Fruit fly (Drosophila melanogaster) whole organism, prepupa: ENCODE data around the gene CG2604.

Experiments
- Blimp-1 ChIP-seq: fragments of 200-800 bp; sonication (Bioruptor generic); optimal IDR thresholded peaks from 3 replicates; lab custom pipeline; 2017; ENCODE audit warnings: missing biosample characterization, missing genetic modification characterization, mild to moderate bottlenecking, moderate library complexity, missing genetic modification reagents
- CG10631 ChIP-seq: fragments of 200-800 bp; sonication (Bioruptor generic); optimal IDR thresholded peaks from 2 replicates; lab custom pipeline; 2016; ENCODE audit warnings: missing biosample characterization, missing genetic modification characterization
- CG10669 ChIP-seq: fragments of 200-800 bp; sonication (Bioruptor generic); optimal IDR thresholded peaks from 3 replicates; lab custom pipeline; 2018; ENCODE audit warnings: missing biosample characterization, mild to moderate bottlenecking, missing genetic modification characterization, moderate library complexity
- CG11294 ChIP-seq: fragments of 200-800 bp; sonication (Bioruptor generic); IDR thresholded peaks from 2 replicates; pipeline ENCODE4 v1.3.6; 2022; ENCODE audit warnings: missing biosample characterization, missing genetic modification characterization
- CG11762 ChIP-seq: fragments of 200-800 bp; sonication (Bioruptor generic); optimal IDR thresholded peaks from 3 replicates; lab custom pipeline; 2016; ENCODE audit warnings: missing biosample characterization, missing genetic modification characterization; ENCODE audit not compliant: insufficient read depth
- CG11902 ChIP-seq: fragments of 200-800 bp; sonication (Bioruptor generic); optimal IDR thresholded peaks from 3 replicates; lab custom pipeline; 2016; ENCODE audit warnings: missing biosample characterization, missing genetic modification characterization
- CG15336 ChIP-seq: fragments of 200-800 bp; sonication (Bioruptor generic); IDR thresholded peaks from 2 replicates; pipeline ENCODE4 v1.3.6; 2022; ENCODE audit warnings: missing biosample characterization, missing genetic modification characterization
- CG1621 ChIP-seq: fragments of 200-800 bp; sonication (Bioruptor generic); optimal IDR thresholded peaks from 3 replicates; lab custom pipeline; 2018; ENCODE audit warnings: missing biosample characterization, mild to moderate bottlenecking, missing genetic modification characterization
- CG16779 ChIP-seq: fragments of 200-800 bp; sonication (Bioruptor generic); optimal IDR thresholded peaks from 3 replicates; lab custom pipeline; 2017; ENCODE audit warnings: missing biosample characterization, mild to moderate bottlenecking, missing genetic modification characterization
- CG3032 ChIP-seq: fragments of 200-800 bp; optimal IDR thresholded peaks from 2 replicates; lab custom pipeline; 2019; ENCODE audit warnings: missing biosample characterization, mild to moderate bottlenecking, missing genetic modification characterization, moderate library complexity
- CG31627 ChIP-seq: fragments of 200-800 bp; sonication (Bioruptor generic); optimal IDR thresholded peaks from 3 replicates; lab custom pipeline; 2016; ENCODE audit warnings: missing biosample characterization, missing genetic modification characterization
- CG34406 ChIP-seq: fragments of 200-800 bp; sonication (Bioruptor generic); optimal IDR thresholded peaks from 3 replicates; lab custom pipeline; 2016; ENCODE audit warnings: missing biosample characterization, missing genetic modification characterization
- CG4318 ChIP-seq: fragments of 200-800 bp; sonication (Bioruptor generic); optimal IDR thresholded peaks from 3 replicates; lab custom pipeline; 2017; ENCODE audit warnings: missing biosample characterization, mild to moderate bottlenecking, missing genetic modification characterization
- CG6163 ChIP-seq: fragments of 200-800 bp; sonication (Bioruptor generic); IDR thresholded peaks from 3 replicates; pipeline ENCODE4 v1.3.6; 2022; ENCODE audit warnings: missing biosample characterization, missing genetic modification characterization
- CG6276 ChIP-seq: fragments of 200-800 bp; sonication (Bioruptor generic); optimal IDR thresholded peaks from 2 replicates; lab custom pipeline; 2017; ENCODE audit warnings: missing biosample characterization, mild to moderate bottlenecking, missing genetic modification characterization
- CG6792 ChIP-seq: fragments of 200-800 bp; sonication (Bioruptor generic); optimal IDR thresholded peaks from 3 replicates; lab custom pipeline; 2016; ENCODE audit warnings: missing biosample characterization, missing genetic modification characterization
- CG6808 ChIP-seq: fragments of 200-800 bp; sonication (Bioruptor generic); optimal IDR thresholded peaks from 3 replicates; lab custom pipeline; 2017; ENCODE audit warnings: missing biosample characterization, missing genetic modification characterization, mild to moderate bottlenecking, moderate library complexity, missing genetic modification reagents
- CG6854 ChIP-seq: fragments of 200-800 bp; sonication (Bioruptor generic); optimal IDR thresholded peaks from 2 replicates; lab custom pipeline; 2017; ENCODE audit warnings: missing biosample characterization, mild to moderate bottlenecking, missing genetic modification characterization
- CG8119 ChIP-seq: fragments of 200-800 bp; sonication (Bioruptor generic); IDR thresholded peaks from 3 replicates; pipeline ENCODE4 v1.3.6; 2022; ENCODE audit warnings: missing biosample characterization, missing genetic modification characterization
- CG9139 ChIP-seq: fragments of 200-800 bp; sonication (Bioruptor generic); optimal IDR thresholded peaks from 3 replicates; lab custom pipeline; 2017; ENCODE audit warnings: missing biosample characterization, mild to moderate bottlenecking, missing genetic modification characterization
- Eip78C ChIP-seq: fragments of 200-800 bp; sonication (Bioruptor generic); peaks from one replicate; lab custom pipeline; 2016; ENCODE audit warnings: missing biosample characterization, missing genetic modification characterization
- Ets21C ChIP-seq: fragments of 200-800 bp; sonication (Bioruptor generic); optimal IDR thresholded peaks from 3 replicates; lab custom pipeline; 2016; ENCODE audit warnings: missing biosample characterization, missing genetic modification characterization
- Ets96B ChIP-seq: fragments of 200-800 bp; optimal IDR thresholded peaks from 2 replicates; lab custom pipeline; 2019; ENCODE audit warnings: missing biosample characterization, mild to moderate bottlenecking, missing genetic modification characterization, moderate library complexity
- Gug ChIP-seq: fragments of 200-800 bp; sonication (Bioruptor generic); IDR thresholded peaks from 2 replicates; pipeline ENCODE4 v1.3.6; 2022; ENCODE audit warnings: missing biosample characterization, missing genetic modification characterization
- Hr38 ChIP-seq: sonication (Bioruptor generic); optimal IDR thresholded peaks from 2 replicates; lab custom pipeline; 2016; ENCODE audit warnings: missing biosample characterization, missing genetic modification characterization
- Hr39 ChIP-seq: fragments of 200-800 bp; sonication (Bioruptor generic); optimal IDR thresholded peaks from 2 replicates; lab custom pipeline; 2016; ENCODE audit warnings: missing biosample characterization, missing genetic modification characterization
- Lpt ChIP-seq: fragments of 200-800 bp; sonication (Bioruptor generic); optimal IDR thresholded peaks from 3 replicates; lab custom pipeline; 2016; ENCODE audit warnings: missing biosample characterization, missing genetic modification characterization
- Met ChIP-seq: fragments of 200-800 bp; sonication (Bioruptor generic); optimal IDR thresholded peaks from 3 replicates; lab custom pipeline; 2016; ENCODE audit warnings: missing biosample characterization, missing genetic modification characterization
- OdsH ChIP-seq: fragments of 200-800 bp; sonication (Bioruptor generic); optimal IDR thresholded peaks from 3 replicates; lab custom pipeline; 2016; ENCODE audit warnings: missing biosample characterization, missing genetic modification characterization
- Smox ChIP-seq: fragments of 200-800 bp; sonication (Bioruptor generic); optimal IDR thresholded peaks from 3 replicates; lab custom pipeline; 2016; ENCODE audit warnings: missing biosample characterization, missing genetic modification characterization
- Sox14 ChIP-seq: fragments of 200-800 bp; sonication (Bioruptor generic); optimal IDR thresholded peaks from 3 replicates; lab custom pipeline; 2016; ENCODE audit warnings: missing biosample characterization, missing genetic modification characterization
- Sox15 ChIP-seq: fragments of 200-800 bp; sonication (Bioruptor generic); optimal IDR thresholded peaks from 3 replicates; lab custom pipeline; 2016; ENCODE audit warnings: missing biosample characterization, missing genetic modification characterization
- achi ChIP-seq: fragments of 200-800 bp; sonication (Bioruptor generic); optimal IDR thresholded peaks from 3 replicates; lab custom pipeline; 2016; ENCODE audit warnings: missing biosample characterization, missing genetic modification characterization
- dac ChIP-seq: fragments of 200-800 bp; sonication (Bioruptor generic); optimal IDR thresholded peaks from 2 replicates; lab custom pipeline; 2017; ENCODE audit warnings: missing biosample characterization, mild to moderate bottlenecking, missing genetic modification characterization
- dsx ChIP-seq: fragments of 200-800 bp; optimal IDR thresholded peaks from 3 replicates; lab custom pipeline; 2019; ENCODE audit warnings: missing biosample characterization, mild to moderate bottlenecking, missing genetic modification characterization, moderate library complexity; ENCODE audit not compliant: poor library complexity, severe bottlenecking
- eg ChIP-seq: fragments of 200-800 bp; sonication (Bioruptor generic); IDR thresholded peaks from 3 replicates; pipeline ENCODE4 v1.3.6; 2022; ENCODE audit warnings: missing biosample characterization, missing genetic modification characterization
- esn ChIP-seq: fragments of 200-800 bp; sonication (Bioruptor generic); optimal IDR thresholded peaks from 2 replicates; lab custom pipeline; 2016; ENCODE audit warnings: missing biosample characterization, mild to moderate bottlenecking, missing genetic modification characterization, moderate library complexity
- fd85E ChIP-seq: fragments of 200-800 bp; sonication (Bioruptor generic); optimal IDR thresholded peaks from 3 replicates; lab custom pipeline; 2016; ENCODE audit warnings: missing biosample characterization, missing genetic modification characterization
- lz ChIP-seq: fragments of 200-800 bp; sonication (Bioruptor generic); optimal IDR thresholded peaks from 3 replicates; lab custom pipeline; 2016; ENCODE audit warnings: missing biosample characterization, missing genetic modification characterization
- salr ChIP-seq, 2 experiments: fragments of 200-800 bp; sonication (Bioruptor generic); optimal IDR thresholded peaks; 3 replicates each; lab custom pipeline; 2016 to 2018; ENCODE audit warnings: missing biosample characterization in 2 of 2, missing genetic modification characterization in 2 of 2, mild to moderate bottlenecking in 1 of 2
- spab ChIP-seq: fragments of 200-800 bp; sonication (Bioruptor generic); optimal IDR thresholded peaks from 2 replicates; lab custom pipeline; 2017; ENCODE audit warnings: missing biosample characterization, mild to moderate bottlenecking, missing genetic modification characterization, missing genetic modification reagents
- ss ChIP-seq, 2 experiments: fragments of 200-800 bp; sonication (Bioruptor generic); optimal IDR thresholded peaks; 2 replicates in 1 of 2; 3 replicates in 1 of 2; lab custom pipeline; 2017 to 2018; ENCODE audit warnings: mild to moderate bottlenecking in 2 of 2, missing biosample characterization in 2 of 2, missing genetic modification characterization in 2 of 2, moderate library complexity in 1 of 2
- vri ChIP-seq: fragments of 200-800 bp; sonication (Bioruptor generic); optimal IDR thresholded peaks from 3 replicates; lab custom pipeline; 2016; ENCODE audit warnings: missing biosample characterization, mild to moderate bottlenecking, missing genetic modification characterization

CG2604 gene

dm6 chr3R:5226025-5226424 is 2.9 kb upstream of the CG2604 start, which contains the start of gene Vps37B:
Gene Vps37B (plus strand): TSS chr3R:5226158.
- TF ChIP-seq CG10631 (no peak), salr (GFP tag; optimal IDR thresholded peaks at IDR 0.05; lab: Kevin White, UChicago) (no peak), Ets21C (GFP tag; lab: Kevin White, UChicago) (no peak), Hr39 (no peak), achi (no peak), Blimp-1 (GFP tag; lab: Kevin White, UChicago) (no peak), CG11902 (GFP tag; lab: Kevin White, UChicago) (no peak)

dm6 chr3R:5223839-5224238 is 674 bp upstream of the CG2604 start, which contains the start of gene CG14664:
Gene CG14664 (plus strand): TSS chr3R:5224139.
- TF ChIP-seq Met (no peak), CG11902 (GFP tag; lab: Kevin White, UChicago) (no peak), vri (GFP tag; lab: Kevin White, UChicago) (no peak), Sox15 (GFP tag; lab: Kevin White, UChicago) (no peak), CG16779 (tag; lab: Kevin White, UChicago) (no peak), lz (GFP tag; lab: Kevin White, UChicago) (no peak), dsx (no peak)

- TF ChIP-seq Gug (GFP tag; lab: Robert Waterston, UW) (no peak), CG4318 (GFP tag; lab: Kevin White, UChicago) (no peak), CG1621 (tag; lab: Kevin White, UChicago) (no peak), Sox14 (GFP tag; lab: Kevin White, UChicago) (no peak), Met (no peak), CG11762 (GFP tag; lab: Kevin White, UChicago) (no peak), salr (GFP tag; optimal IDR thresholded peaks at IDR 0.05; lab: Kevin White, UChicago) (no peak), CG8119 (GFP tag; lab: Robert Waterston, UW) (no peak)
- TF ChIP-seq, all 60 proteins: peak for 0
Observed at dm6 chr3R:5219466-5219865, 3.7 kb downstream of the CG2604 start, which contains the start of the genes Prosbeta2R2 and CG1116. Gene Prosbeta2R2 (minus strand): TSS chr3R:5219528. Gene CG1116 (plus strand): TSS chr3R:5219657.

dm6 chr3R:5217278-5217714 is 5.9 kb downstream of the CG2604 start, which contains the start of gene cno:
Gene cno (minus strand): TSS chr3R:5217456.
- TF ChIP-seq Hr38 (GFP tag; lab: Kevin White, UChicago) (no peak), esn (GFP tag; lab: Kevin White, UChicago) (peak; percentile 34), CG1621 (tag; lab: Kevin White, UChicago) (peak; percentile 8), CG10631 (no peak), CG11294 (no peak), Hr39 (no peak), fd85E (GFP tag; lab: Kevin White, UChicago) (no peak), spab (GFP tag; lab: Kevin White, UChicago) (no peak), CG11762 (GFP tag; lab: Kevin White, UChicago) (no peak), Ets21C (GFP tag; lab: Kevin White, UChicago) (no peak), Met (no peak), achi (no peak), CG15336 (no peak), Ets96B (tag; lab: Kevin White, UChicago) (no peak), CG6854 (GFP tag; lab: Kevin White, UChicago) (peak; percentile 77), CG9139 (no peak), CG34406 (GFP tag; lab: Kevin White, UChicago) (no peak), CG8119 (GFP tag; lab: Robert Waterston, UW) (peak; percentile 51; the same call in 1 of the 3 replicates), OdsH (GFP tag; lab: Kevin White, UChicago) (no peak), CG6163 (0 out of 3 replicates have a peak, but pooled peaks have one; percentile 7), Gug (GFP tag; lab: Robert Waterston, UW) (no peak), Eip78C (GFP tag; lab: Kevin White, UChicago) (peak; percentile 83), CG10669 (GFP tag; lab: Kevin White, UChicago) (no peak), CG6792 (GFP tag; lab: Kevin White, UChicago) (no peak), eg (GFP tag; lab: Robert Waterston, UW) (peak; percentile 34; the same call in 2 of the 3 replicates), CG6276 (GFP tag; lab: Kevin White, UChicago) (no peak), Smox (GFP tag; lab: Kevin White, UChicago) (no peak), dac (GFP tag; lab: Kevin White, UChicago) (no peak), CG6808 (GFP tag; lab: Kevin White, UChicago) (no peak), ss (GFP tag; optimal IDR thresholded peaks at IDR 0.05; lab: Kevin White, UChicago) (peak; percentile 20 to 35), lz (GFP tag; lab: Kevin White, UChicago) (no peak), CG4318 (GFP tag; lab: Kevin White, UChicago) (no peak), Lpt (GFP tag; lab: Kevin White, UChicago) (no peak), Sox14 (GFP tag; lab: Kevin White, UChicago) (no peak), CG31627 (GFP tag; lab: Kevin White, UChicago) (no peak), CG11902 (GFP tag; lab: Kevin White, UChicago) (no peak), CG3032 (tag; lab: Kevin White, UChicago) (peak; percentile 19)
